Worm (Caenorhabditis elegans) whole organism, L2 larva: ENCODE measurements around the gene F53G2.1.

Experiments used
- C34F6.9 ChIP-seq: fragments of 150-350 bp; optimal IDR thresholded peaks from 2 replicates; lab custom pipeline; 2014; ENCODE audit warnings: missing biosample characterization, missing genetic modification characterization
- F13H6.1 ChIP-seq: sonication (generic microtip); optimal IDR thresholded peaks from 2 replicates; lab custom pipeline; 2016; ENCODE audit warnings: missing genetic modification characterization, missing compliant biosample characterization
- Y55F3AM.14 ChIP-seq: fragments of 200-800 bp; sonication (Bioruptor generic); optimal IDR thresholded peaks from 2 replicates; lab custom pipeline; 2018; ENCODE audit warnings: mild to moderate bottlenecking, missing genetic modification characterization, missing compliant biosample characterization
- ZK546.5 ChIP-seq: sonication (generic microtip); optimal IDR thresholded peaks from 2 replicates; lab custom pipeline; 2017; ENCODE audit warnings: missing biosample characterization, missing genetic modification characterization
- alr-1 ChIP-seq: fragments of 150-350 bp; optimal IDR thresholded peaks from 2 replicates; lab custom pipeline; 2014; ENCODE audit warnings: missing biosample characterization, missing genetic modification characterization
- aly-2 ChIP-seq: fragments of 150-350 bp; optimal IDR thresholded peaks from 2 replicates; lab custom pipeline; 2014; ENCODE audit warnings: missing biosample characterization, missing genetic modification characterization
- ama-1 ChIP-seq: fragments of 150-350 bp; optimal IDR thresholded peaks from 2 replicates; lab custom pipeline; 2018; ENCODE audit warnings: inconsistent platforms
- ceh-16 ChIP-seq: fragments of 150-350 bp; optimal IDR thresholded peaks from 2 replicates; lab custom pipeline; 2014; ENCODE audit warnings: missing biosample characterization, missing genetic modification characterization
- ceh-82 ChIP-seq: fragments of 150-350 bp; optimal IDR thresholded peaks from 2 replicates; lab custom pipeline; 2014; ENCODE audit warnings: missing biosample characterization, missing genetic modification characterization
- crh-2 ChIP-seq: sonication (generic microtip); optimal IDR thresholded peaks from 2 replicates; lab custom pipeline; 2017; ENCODE audit warnings: missing biosample characterization, missing genetic modification characterization
- dmd-4 ChIP-seq: sonication (generic microtip); optimal IDR thresholded peaks from 2 replicates; lab custom pipeline; 2017; ENCODE audit warnings: missing biosample characterization, missing genetic modification characterization
- egl-27 ChIP-seq: sonication (generic microtip); optimal IDR thresholded peaks from 3 replicates; lab custom pipeline; 2017; ENCODE audit warnings: missing biosample characterization, missing genetic modification reagents, missing genetic modification characterization
- elt-3 ChIP-seq: sonication (generic microtip); optimal IDR thresholded peaks from 2 replicates; lab custom pipeline; 2017; ENCODE audit warnings: missing biosample characterization, missing genetic modification characterization
- fos-1 ChIP-seq: fragments of 150-350 bp; optimal IDR thresholded peaks from 2 replicates; lab custom pipeline; 2014; ENCODE audit warnings: missing biosample characterization, missing genetic modification characterization
- gmeb-1 ChIP-seq: fragments of 150-350 bp; optimal IDR thresholded peaks from 2 replicates; lab custom pipeline; 2014; ENCODE audit warnings: missing biosample characterization, missing genetic modification characterization
- lin-11 ChIP-seq: fragments of 150-350 bp; sonication (generic microtip); optimal IDR thresholded peaks from 2 replicates; lab custom pipeline; 2014; ENCODE audit warnings: missing biosample characterization, missing genetic modification characterization, inconsistent platforms, mixed read lengths
- lin-13 ChIP-seq: fragments of 150-350 bp; optimal IDR thresholded peaks from 2 replicates; lab custom pipeline; 2014; ENCODE audit warnings: missing biosample characterization, missing genetic modification reagents, missing genetic modification characterization
- lin-39 ChIP-seq: fragments of 150-350 bp; optimal IDR thresholded peaks from 2 replicates; lab custom pipeline; 2014; ENCODE audit warnings: missing biosample characterization, missing genetic modification reagents, missing genetic modification characterization
- lsy-2 ChIP-seq, 2 experiments: fragments of 150-350 bp in 1 of 2; sonication (generic microtip) in 1 of 2; optimal IDR thresholded peaks; 2 replicates each; lab custom pipeline; 2014 to 2017; ENCODE audit warnings: missing biosample characterization in 2 of 2, missing genetic modification characterization in 2 of 2
- mab-5 ChIP-seq: fragments of 150-350 bp; optimal IDR thresholded peaks from 2 replicates; lab custom pipeline; 2014; ENCODE audit warnings: missing biosample characterization, missing genetic modification characterization
- mdl-1 ChIP-seq, 2 experiments: fragments of 150-350 bp in 1 of 2; sonication (generic microtip) in 1 of 2; optimal IDR thresholded peaks; 2 replicates each; lab custom pipeline; 2017; ENCODE audit warnings: missing biosample characterization in 2 of 2, missing genetic modification characterization in 2 of 2
- nhr-10 ChIP-seq: sonication (generic microtip); optimal IDR thresholded peaks from 2 replicates; lab custom pipeline; 2017; ENCODE audit warnings: missing biosample characterization, missing genetic modification characterization
- nhr-11 ChIP-seq: fragments of 150-350 bp; optimal IDR thresholded peaks from 2 replicates; lab custom pipeline; 2014; ENCODE audit warnings: missing biosample characterization, missing genetic modification characterization
- nhr-129 ChIP-seq: fragments of 150-350 bp; optimal IDR thresholded peaks from 2 replicates; lab custom pipeline; 2014; ENCODE audit warnings: missing biosample characterization, missing genetic modification characterization
- nhr-21 ChIP-seq: fragments of 150-350 bp; optimal IDR thresholded peaks from 2 replicates; lab custom pipeline; 2014; ENCODE audit warnings: missing biosample characterization, missing genetic modification characterization
- nhr-23 ChIP-seq: fragments of 150-350 bp; optimal IDR thresholded peaks from 2 replicates; lab custom pipeline; 2014; ENCODE audit warnings: missing biosample characterization, missing genetic modification reagents, missing genetic modification characterization
- nhr-6 ChIP-seq: fragments of 150-350 bp; optimal IDR thresholded peaks from 2 replicates; lab custom pipeline; 2014; ENCODE audit warnings: missing biosample characterization, missing genetic modification characterization
- nhr-77 ChIP-seq: fragments of 150-350 bp; optimal IDR thresholded peaks from 2 replicates; lab custom pipeline; 2014; ENCODE audit warnings: missing biosample characterization, missing genetic modification characterization
- peb-1 ChIP-seq: fragments of 150-350 bp; optimal IDR thresholded peaks from 2 replicates; lab custom pipeline; 2014; ENCODE audit warnings: missing biosample characterization, missing genetic modification characterization
- skn-1 ChIP-seq: sonication (generic microtip); optimal IDR thresholded peaks from 2 replicates; lab custom pipeline; 2017; ENCODE audit warnings: missing biosample characterization, missing genetic modification characterization
- sma-9 ChIP-seq, 2 experiments: fragments of 150-350 bp in 1 of 2; sonication (generic microtip) in 1 of 2; optimal IDR thresholded peaks; 2 replicates each; lab custom pipeline; 2014 to 2016; ENCODE audit warnings: missing genetic modification characterization in 2 of 2, mild to moderate bottlenecking in 1 of 2, missing biosample characterization in 1 of 2, missing compliant biosample characterization in 1 of 2, missing genetic modification reagents in 1 of 2, moderate library complexity in 1 of 2
- snpc-4 ChIP-seq: fragments of 150-350 bp; optimal IDR thresholded peaks from 2 replicates; lab custom pipeline; 2014; ENCODE audit warnings: missing biosample characterization, missing genetic modification characterization
- unc-39 ChIP-seq: fragments of 150-350 bp; optimal IDR thresholded peaks from 2 replicates; lab custom pipeline; 2014; ENCODE audit warnings: missing biosample characterization, missing genetic modification characterization
- unc-55 ChIP-seq: fragments of 150-350 bp; sonication (generic microtip); optimal IDR thresholded peaks from 3 replicates; lab custom pipeline; 2014; ENCODE audit warnings: missing biosample characterization, missing genetic modification reagents, missing genetic modification characterization
- unc-62 ChIP-seq: fragments of 150-350 bp; optimal IDR thresholded peaks from 2 replicates; lab custom pipeline; 2014; ENCODE audit warnings: missing biosample characterization, missing genetic modification reagents, missing genetic modification characterization
- zag-1 ChIP-seq: fragments of 150-350 bp; optimal IDR thresholded peaks from 2 replicates; lab custom pipeline; 2014; ENCODE audit warnings: missing biosample characterization, missing genetic modification characterization
- ztf-1 ChIP-seq: fragments of 200-800 bp; sonication (Bioruptor generic); conservative IDR thresholded peaks from 2 replicates; pipeline ENCODE4 v1.3.6; 2022; ENCODE audit warnings: missing genetic modification characterization, missing compliant biosample characterization

The F53G2.1 gene

ce11 chrII:2479047-2479446 is 9.4 kb upstream of the F53G2.1 start, which contains the start of gene F53G2.12:
Gene F53G2.12 (minus strand): TSS chrII:2479090.
- TF ChIP-seq lsy-2 (tag; optimal IDR thresholded peaks at IDR 0.05; lab: Kevin White, UChicago) (peak; percentile 39 to 59), ama-1 (lab: Kevin White, UChicago) (no peak), aly-2 (tag; lab: Kevin White, UChicago) (no peak), lin-13 (GFP tag; lab: Kevin White, UChicago) (peak; percentile 20), unc-55 (GFP tag; lab: Kevin White, UChicago) (peak; percentile 51)

DNA sequence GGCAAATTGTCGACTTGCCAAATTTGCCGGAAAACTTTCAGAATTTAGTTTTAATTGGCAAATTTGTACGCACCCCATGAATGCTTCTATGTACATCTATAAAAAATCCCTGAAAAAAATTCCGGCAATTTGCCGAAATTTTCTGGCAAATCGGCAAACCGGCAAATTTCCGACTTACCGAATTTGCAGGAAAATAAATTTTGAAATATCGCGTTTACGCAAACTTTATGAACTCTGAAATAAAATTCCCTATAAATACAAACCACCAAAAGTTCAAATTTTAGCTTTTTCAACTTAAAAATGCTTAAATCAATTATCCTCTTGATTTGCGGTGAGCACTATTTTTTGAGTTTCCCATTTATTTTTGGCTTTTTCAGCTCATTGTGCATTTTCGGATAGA is 8.4 kb upstream of the F53G2.1 start, which contains the start of gene F53G2.3:
Gene F53G2.3 (plus strand): TSS at position 301 of the 400 bp plus-strand sequence.
- TF ChIP-seq nhr-6 (tag; lab: Kevin White, UChicago), result no peak
- TF ChIP-seq fos-1 (tag; lab: Kevin White, UChicago), result no peak
- TF ChIP-seq alr-1 (tag; lab: Kevin White, UChicago), result no peak
- TF ChIP-seq ztf-1, result no peak
- no peak for TF ChIP-seq lin-13 (GFP tag; lab: Kevin White, UChicago)

- TF ChIP-seq lin-13 (GFP tag; lab: Kevin White, UChicago), result no peak
- no peak for TF ChIP-seq mdl-1 (tag; optimal IDR thresholded peaks at IDR 0.05; lab: Kevin White, UChicago)
- TF ChIP-seq fos-1 (tag; lab: Kevin White, UChicago), result no peak
- no peak for TF ChIP-seq mab-5 (tag; lab: Kevin White, UChicago)
- no peak for TF ChIP-seq Y55F3AM.14 (GFP tag; lab: Kevin White, UChicago)
- TF ChIP-seq lin-39 (tag; lab: Kevin White, UChicago), result no peak
- no peak for TF ChIP-seq F13H6.1
- TF ChIP-seq nhr-6 (tag; lab: Kevin White, UChicago), result no peak
- TF ChIP-seq unc-62 (GFP tag; lab: Kevin White, UChicago), result no peak
- TF ChIP-seq unc-39 (tag; lab: Kevin White, UChicago), result no peak
- TF ChIP-seq C34F6.9 (tag; lab: Kevin White, UChicago), result no peak
- no peak for TF ChIP-seq lin-11 (tag; lab: Kevin White, UChicago)
- TF ChIP-seq ceh-82, result no peak
- no peak for TF ChIP-seq nhr-10 (tag; lab: Kevin White, UChicago)
- TF ChIP-seq dmd-4 (tag; lab: Kevin White, UChicago), result no peak
These were observed 6.9 kb upstream of the F53G2.1 start, which contains the start of gene F53G2.2 for ce11 chrII:2481621-2482020. Gene F53G2.2 (plus strand): TSS chrII:2481921.

DNA sequence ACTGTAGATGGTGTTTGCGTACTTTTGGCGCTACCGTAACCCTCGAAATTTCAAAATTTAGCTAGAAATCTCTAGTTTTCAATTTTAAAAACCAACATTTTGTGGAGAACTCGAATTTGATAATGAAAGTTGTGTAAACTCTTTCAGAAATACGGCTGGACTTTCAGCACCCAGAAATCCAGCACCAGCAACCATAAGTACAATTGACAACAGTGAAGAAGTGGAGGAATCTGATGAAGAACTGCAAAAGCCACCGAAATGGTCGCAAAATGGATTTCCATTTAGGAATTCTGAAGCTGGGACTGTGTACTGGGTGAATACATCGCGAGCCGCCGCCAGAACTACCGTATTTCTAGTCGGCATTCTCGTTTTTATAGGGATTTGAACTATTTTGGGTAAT is 5.0 kb upstream of the F53G2.1 start, which contains the start of gene F53G2.13:
Gene F53G2.13 (plus strand): TSS at position 301 of the 400 bp plus-strand sequence.
- TF ChIP-seq lin-13 (GFP tag; lab: Kevin White, UChicago), result no peak
- TF ChIP-seq gmeb-1 (tag; lab: Kevin White, UChicago), result no peak
- TF ChIP-seq lsy-2 (tag; optimal IDR thresholded peaks at IDR 0.05; lab: Kevin White, UChicago), result no peak
- TF ChIP-seq nhr-21 (tag; lab: Kevin White, UChicago), result no peak
- TF ChIP-seq nhr-129, result no peak
- TF ChIP-seq unc-62 (GFP tag; lab: Kevin White, UChicago), result no peak
- no peak for TF ChIP-seq crh-2 (tag; lab: Kevin White, UChicago)
- TF ChIP-seq mab-5 (tag; lab: Kevin White, UChicago), result no peak
- no peak for TF ChIP-seq mdl-1 (tag; optimal IDR thresholded peaks at IDR 0.05; lab: Kevin White, UChicago)
- no peak for TF ChIP-seq nhr-77 (tag; lab: Kevin White, UChicago)
- TF ChIP-seq ztf-1, result no peak
- no peak for TF ChIP-seq egl-27 (tag; lab: Kevin White, UChicago)
- TF ChIP-seq peb-1, result no peak
- no peak for TF ChIP-seq ama-1 (lab: Kevin White, UChicago)
- TF ChIP-seq fos-1 (tag; lab: Kevin White, UChicago), result no peak
- no peak for TF ChIP-seq nhr-23 (tag; lab: Kevin White, UChicago)

DNA sequence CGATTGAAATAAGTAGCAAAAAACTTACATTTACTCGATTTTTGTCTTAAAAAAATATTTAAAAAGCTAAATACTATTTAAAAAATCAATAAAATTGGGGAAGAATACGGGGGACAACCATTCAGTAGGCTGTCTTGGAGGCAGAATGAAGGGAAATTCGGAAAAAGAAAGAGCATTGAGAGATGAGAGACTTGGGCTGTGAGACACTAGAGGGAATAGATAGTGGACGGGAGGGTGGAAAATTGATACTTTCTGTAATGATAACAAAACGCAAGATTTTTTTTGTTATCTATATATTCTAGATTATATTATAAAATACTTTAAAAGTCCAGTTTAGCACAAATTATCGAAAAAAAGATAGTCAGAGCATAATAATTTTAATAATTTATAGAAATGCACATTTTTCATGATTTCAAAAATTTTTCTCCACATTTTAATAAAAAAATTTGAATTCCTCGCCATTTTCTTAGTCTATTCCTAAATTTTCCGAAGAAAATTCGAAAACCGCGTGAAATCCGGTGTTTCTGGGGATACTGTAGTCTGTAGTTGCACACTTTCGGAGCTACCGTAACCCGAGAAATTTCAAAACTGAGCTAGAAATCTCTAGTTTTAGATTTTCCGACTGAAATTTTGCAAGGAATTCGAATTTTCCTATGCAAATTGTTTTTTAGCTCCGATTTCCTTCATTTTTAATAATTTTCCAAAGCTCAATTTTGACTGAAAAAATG is 15.4 kb downstream of the F53G2.1 start:
- no peak for TF ChIP-seq nhr-6 (tag; lab: Kevin White, UChicago)
- no peak for TF ChIP-seq sma-9 (GFP tag; optimal IDR thresholded peaks at IDR 0.05; lab: Kevin White, UChicago)
- TF ChIP-seq sma-9 (tag; optimal IDR thresholded peaks at IDR 0.05; lab: Kevin White, UChicago), result no peak
- TF ChIP-seq alr-1 (tag; lab: Kevin White, UChicago), result no peak
- TF ChIP-seq skn-1 (tag; lab: Kevin White, UChicago), result no peak
- no peak for TF ChIP-seq nhr-10 (tag; lab: Kevin White, UChicago)
- peak; percentile 49 for TF ChIP-seq fos-1 (tag; lab: Kevin White, UChicago)
- TF ChIP-seq ama-1 (lab: Kevin White, UChicago), result no peak
- no peak for TF ChIP-seq zag-1 (tag; lab: Kevin White, UChicago)
- no peak for TF ChIP-seq ceh-16 (tag; lab: Kevin White, UChicago)
- no peak for TF ChIP-seq nhr-77 (tag; lab: Kevin White, UChicago)
- no peak for TF ChIP-seq snpc-4
- no peak for TF ChIP-seq nhr-21 (tag; lab: Kevin White, UChicago)
- no peak for TF ChIP-seq Y55F3AM.14 (GFP tag; lab: Kevin White, UChicago)
- TF ChIP-seq ZK546.5 (tag; lab: Kevin White, UChicago), result no peak
- no peak for TF ChIP-seq nhr-11
- no peak for TF ChIP-seq egl-27 (tag; lab: Kevin White, UChicago)
- peak; percentile 16 for TF ChIP-seq gmeb-1 (tag; lab: Kevin White, UChicago)
- TF ChIP-seq elt-3 (tag; lab: Kevin White, UChicago), result no peak
